Fruit fly (Drosophila melanogaster): ENCODE data around the gene Gs1l.

DNA sequence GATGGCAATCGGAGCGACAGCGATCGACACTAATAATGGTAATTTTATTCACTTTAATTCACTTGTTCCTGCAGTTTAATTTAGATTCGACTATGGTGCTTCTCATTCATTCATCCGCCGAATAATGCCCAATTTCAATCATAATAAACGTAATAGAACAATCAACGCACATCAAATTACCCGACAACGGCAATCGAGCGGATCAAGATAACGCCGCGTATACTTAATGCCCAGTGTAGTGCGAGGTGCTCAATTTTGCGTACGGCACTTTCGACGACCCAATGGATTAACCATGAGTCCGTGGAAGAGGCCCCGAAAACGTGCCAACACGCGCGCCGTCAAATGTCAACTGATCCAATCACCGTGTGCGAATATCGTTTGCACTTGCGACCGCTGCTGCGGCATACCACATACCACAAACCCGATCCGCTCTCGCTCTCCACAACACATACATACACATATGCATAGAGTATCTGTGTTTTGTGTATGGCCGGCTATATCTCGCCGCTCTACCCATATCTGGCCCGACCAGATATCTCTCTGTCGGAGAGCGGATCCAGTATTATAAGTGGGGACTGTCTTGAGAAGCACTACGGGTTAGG, 20.2 kb upstream of the Gs1l start, which contains the start of gene ine:
- no peak for TF ChIP-seq CG11762 (GFP tag; optimal IDR thresholded peaks at IDR 0.05; ENCODE audit: insufficient read depth)
- no peak for TF ChIP-seq CG3032 (tag; optimal IDR thresholded peaks at IDR 0.05)
- no peak for TF ChIP-seq Eip93F (GFP tag; optimal IDR thresholded peaks at IDR 0.05)
